Worm (Caenorhabditis elegans) whole organism, L4 larva: ENCODE results near the gene C04F6.9.

ENCODE experiments used
- nhr-76 ChIP-seq: fragments of 150-350 bp; optimal IDR thresholded peaks from 2 replicates; lab custom pipeline; 2014; ENCODE audit warnings: missing biosample characterization, missing genetic modification characterization
- unc-39 ChIP-seq: sonication (generic microtip); optimal IDR thresholded peaks from 2 replicates; lab custom pipeline; 2017; ENCODE audit warnings: missing biosample characterization, missing genetic modification characterization

ce11 chrX:3429122-3429521 lies 27.3 kb downstream of the C04F6.9 start:
- TF ChIP-seq unc-39 (tag; lab: Kevin White, UChicago) (no peak), nhr-76 (tag; lab: Kevin White, UChicago) (no peak)
